Worm (Caenorhabditis elegans): ENCODE data around the gene Y58A7A.1.

Gene Y58A7A.1

DNA sequence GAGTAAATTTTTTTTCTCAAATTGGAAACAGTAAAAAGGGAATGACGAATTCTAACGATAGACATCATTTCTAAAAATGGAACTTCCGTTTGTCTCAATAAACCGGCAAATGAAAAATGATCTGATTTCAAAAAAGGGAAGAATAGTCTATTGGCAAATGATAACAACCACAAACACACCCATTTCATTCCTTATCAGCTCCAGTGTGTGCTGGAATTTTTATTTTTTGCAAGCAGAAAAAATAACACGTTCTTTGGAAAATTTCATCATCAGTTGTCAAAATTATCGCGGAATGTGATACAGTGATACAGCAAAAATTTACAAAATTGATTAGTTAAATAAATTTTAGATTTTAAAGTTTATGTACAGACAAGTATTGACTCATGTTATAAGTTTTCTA, 1.9 kb downstream of the Y58A7A.1 start:
- no peak for TF ChIP-seq unc-62 (GFP tag; optimal IDR thresholded peaks at IDR 0.05)

DNA sequence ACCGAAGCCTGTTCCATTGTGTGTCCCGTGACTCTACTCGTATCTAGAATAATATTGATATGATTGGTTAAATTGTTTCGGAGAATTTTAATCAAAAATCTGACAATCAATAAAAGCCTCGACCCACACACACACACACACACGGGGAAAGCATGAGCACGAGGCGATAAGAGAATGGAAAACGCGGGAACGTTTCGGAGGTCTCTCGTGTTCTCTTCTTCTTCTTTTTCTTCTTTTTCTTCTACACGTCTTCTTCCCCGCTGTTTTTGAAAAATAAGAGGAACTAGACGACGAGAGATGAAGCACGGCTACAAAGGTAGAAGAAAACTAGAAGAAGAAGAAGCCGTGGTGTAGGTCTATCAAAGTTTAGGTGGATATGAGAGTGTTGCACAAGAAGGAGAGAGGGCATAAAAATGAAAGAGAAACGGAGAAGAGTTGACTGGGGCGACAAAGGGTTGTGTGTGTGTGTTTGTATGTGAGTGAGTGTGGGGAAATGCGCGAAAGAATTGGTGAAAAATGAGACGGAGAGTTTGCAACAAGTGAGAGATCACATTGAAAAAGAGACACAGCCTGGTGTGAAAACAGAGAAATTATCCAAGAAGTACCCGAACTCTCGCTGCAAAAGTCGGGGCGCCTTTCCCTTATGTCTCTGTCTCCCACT, 4.4 kb downstream of the Y58A7A.1 start, which contains the start of gene mlk-1:
Gene mlk-1 (minus strand): TSS at position 51 of the 661 bp plus-strand sequence.
- no peak for TF ChIP-seq unc-62 (GFP tag; optimal IDR thresholded peaks at IDR 0.05)

DNA sequence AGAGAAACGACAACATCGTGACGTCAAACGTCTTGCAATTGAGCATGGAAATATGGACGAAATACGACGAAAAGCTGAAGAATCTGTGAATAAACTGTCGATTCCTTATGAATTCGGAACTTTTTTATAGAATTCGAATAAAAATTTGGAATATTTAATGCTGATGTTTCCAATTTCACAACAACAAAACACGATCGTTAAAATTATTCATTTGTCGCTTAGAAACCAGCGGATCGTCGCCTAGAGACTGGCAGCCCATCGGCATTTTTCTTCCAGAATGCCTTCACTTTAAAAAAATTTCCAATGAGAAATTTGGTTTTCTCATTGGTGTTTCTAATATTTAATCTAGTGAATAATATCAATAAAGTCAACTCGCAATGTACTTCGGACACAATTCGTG, 16.0 kb downstream of the Y58A7A.1 start, which contains the start of gene cwp-4:
Gene cwp-4 (plus strand): TSS at position 301 of the 400 bp plus-strand sequence.
- no peak for TF ChIP-seq unc-62 (GFP tag; optimal IDR thresholded peaks at IDR 0.05)

DNA sequence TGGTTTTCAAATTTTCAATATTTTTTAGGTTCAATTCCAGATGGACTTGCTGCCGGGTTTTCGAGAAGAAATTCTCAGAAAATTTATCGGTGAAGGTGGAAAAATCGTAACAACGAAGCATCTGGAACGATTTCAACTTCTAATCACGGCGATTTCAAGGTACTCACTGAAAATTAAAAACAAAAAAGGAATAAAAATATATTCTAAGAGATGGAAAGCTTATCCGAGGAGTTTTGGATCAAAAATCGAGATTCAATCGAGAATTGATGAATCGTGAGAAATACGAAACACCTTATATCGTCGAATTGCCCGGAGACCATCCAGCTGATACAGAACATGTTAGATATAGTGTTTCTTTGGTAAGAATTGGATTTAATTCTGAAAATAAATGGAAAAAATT, 17.1 kb downstream of the Y58A7A.1 start, which contains the start of gene K11D12.12:
Gene K11D12.12 (plus strand): TSS at position 29 of the 400 bp plus-strand sequence.
- no peak for TF ChIP-seq unc-62 (GFP tag; optimal IDR thresholded peaks at IDR 0.05)

DNA sequence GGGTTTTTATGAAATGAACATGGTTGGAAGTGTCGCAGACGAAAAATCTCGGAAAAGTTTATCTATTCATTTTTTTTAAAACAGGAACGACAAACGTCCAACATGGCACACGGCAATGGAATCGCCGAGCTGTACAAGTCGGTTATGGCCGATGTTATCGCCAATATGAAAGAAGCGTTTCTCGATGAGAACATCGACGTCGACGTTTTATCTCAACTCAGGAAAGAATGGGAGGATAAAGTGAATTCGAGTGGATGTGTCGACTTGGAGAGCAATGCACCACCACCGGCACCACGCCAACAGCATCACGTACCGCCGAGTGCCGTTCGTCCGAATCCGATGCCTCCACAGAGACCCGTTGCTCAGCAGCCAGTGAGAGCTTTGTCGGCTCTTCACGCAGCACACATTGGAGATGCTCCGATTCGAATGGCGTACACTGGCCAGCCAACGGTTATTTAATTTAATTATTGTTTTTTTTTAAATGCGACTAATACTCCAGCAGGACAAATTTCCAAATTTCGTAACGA, 19.2 kb downstream of the Y58A7A.1 start:
- no peak for TF ChIP-seq unc-62 (GFP tag; optimal IDR thresholded peaks at IDR 0.05)

DNA sequence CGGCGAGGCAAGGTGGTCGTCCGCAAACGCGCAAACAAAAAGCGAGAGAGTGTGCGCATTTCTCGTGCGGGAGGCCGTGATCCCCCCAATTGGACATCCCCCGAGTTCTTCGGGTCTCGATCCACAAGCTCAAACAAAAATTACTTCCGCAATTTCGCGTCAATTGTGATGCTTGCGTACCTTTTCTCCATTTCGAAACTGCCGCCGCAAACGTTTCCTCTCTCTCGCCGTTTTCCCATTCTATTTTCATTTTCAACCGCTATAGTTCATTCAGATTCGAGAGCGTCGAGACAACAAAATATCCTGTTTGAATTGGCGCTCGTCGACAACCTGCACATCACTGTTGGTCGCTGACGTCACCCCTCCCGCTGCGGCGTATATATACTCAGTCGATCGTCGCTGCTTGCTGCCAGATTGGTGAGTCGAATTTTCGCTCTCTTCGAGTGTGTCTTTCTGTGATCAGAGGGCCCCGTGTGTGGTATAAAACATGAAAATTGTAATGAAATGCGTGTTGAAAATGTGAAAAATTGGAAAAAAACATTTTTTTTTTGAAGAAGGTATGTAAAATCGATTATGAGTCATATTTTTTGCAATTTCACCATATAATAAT, 19.9 kb downstream of the Y58A7A.1 start, which contains the start of the genes pqn-51 and K11D12.14:
Gene pqn-51 (plus strand): TSS at position 275 of the 610 bp plus-strand sequence.
Gene K11D12.14 (plus strand): TSS at position 304 of the 610 bp plus-strand sequence.
- TF ChIP-seq unc-62 (GFP tag; optimal IDR thresholded peaks at IDR 0.05): no peak

DNA sequence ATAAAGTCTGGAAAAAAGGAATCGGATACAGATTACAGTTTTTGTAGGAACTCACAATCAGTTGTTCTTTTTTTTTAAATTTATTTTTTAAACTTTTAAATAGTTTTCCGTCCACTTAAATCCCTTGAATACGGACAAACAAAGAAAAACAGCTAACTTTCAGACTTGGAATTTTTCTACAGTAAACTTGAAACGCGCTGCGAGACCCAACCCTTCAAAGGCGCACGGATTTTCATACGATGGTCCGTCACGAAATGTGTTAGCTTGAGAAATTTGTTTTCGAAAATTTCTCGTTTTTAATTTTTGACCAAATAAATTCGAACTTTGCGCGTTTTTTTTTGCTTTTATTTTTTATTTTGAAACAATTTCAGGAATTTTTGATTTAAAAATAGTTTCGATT, 22.8 kb downstream of the Y58A7A.1 start:
- no peak for TF ChIP-seq unc-62 (GFP tag; optimal IDR thresholded peaks at IDR 0.05)

DNA sequence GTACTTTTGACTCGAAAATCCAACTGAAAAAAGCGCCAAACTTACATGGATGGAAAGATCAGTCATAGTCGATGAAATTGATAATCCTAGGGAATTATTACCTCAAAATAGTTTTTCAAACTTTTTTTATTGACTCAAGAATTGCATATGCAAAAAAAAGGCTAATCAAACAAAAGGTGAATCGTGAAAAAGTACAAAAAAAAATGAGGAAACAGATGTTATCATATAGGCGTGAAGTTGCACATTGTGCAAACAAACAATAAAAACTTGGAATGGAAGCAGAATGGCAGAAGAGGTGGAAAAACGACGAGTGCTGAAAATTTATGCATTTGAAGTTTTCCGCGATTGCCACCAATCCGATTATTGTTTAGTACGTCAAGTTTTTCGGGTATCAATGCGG, 23.2 kb downstream of the Y58A7A.1 start, which contains the start of gene exc-14:
Gene exc-14 (minus strand): TSS at position 101 of the 400 bp plus-strand sequence.
- TF ChIP-seq unc-62 (GFP tag; optimal IDR thresholded peaks at IDR 0.05): no peak

DNA sequence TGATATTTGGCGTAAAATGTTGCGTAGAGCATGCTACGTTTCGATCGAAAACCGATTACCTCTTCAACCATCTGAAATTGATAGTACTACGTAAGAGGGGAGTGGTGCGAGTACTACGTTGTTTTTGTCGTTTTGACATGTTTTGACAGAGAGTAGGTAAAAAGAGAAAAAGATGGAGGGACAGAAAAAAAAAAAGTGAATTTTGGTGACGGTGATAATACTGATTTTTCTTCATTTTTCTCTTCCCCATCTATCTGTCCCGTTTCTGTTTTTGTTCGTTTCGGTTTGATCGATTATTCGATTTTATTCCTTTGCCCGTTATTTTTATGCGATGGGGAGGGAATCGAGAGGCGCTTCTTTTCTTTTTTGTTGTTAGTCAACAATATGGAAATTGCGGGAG, 28.4 kb downstream of the Y58A7A.1 start, which contains the start of gene K11D12.8:
Gene K11D12.8 (minus strand): TSS at position 77 of the 400 bp plus-strand sequence.
- no peak for TF ChIP-seq unc-62 (GFP tag; optimal IDR thresholded peaks at IDR 0.05)

DNA sequence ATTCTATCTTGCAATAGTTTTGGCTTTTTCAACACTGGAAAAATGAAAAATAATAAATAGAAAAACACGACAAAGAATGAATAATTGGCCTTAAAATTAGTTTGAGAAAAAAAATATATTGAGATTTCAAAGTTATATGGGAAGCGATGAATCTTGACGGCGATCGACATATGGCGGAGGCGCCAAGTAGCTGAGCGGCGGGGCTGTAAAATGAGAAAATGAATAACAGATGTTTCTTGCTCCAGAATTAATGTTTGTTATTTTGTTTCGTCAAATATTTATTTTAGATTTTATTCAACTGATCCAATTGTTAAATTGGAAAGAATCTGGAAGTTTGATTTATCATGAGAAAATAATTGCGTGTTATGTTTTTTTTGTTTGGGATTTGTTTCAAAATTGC, 29.8 kb downstream of the Y58A7A.1 start, which contains the start of gene K11D12.11:
Gene K11D12.11 (minus strand): TSS at position 42 of the 400 bp plus-strand sequence.
- no peak for TF ChIP-seq unc-62 (GFP tag; optimal IDR thresholded peaks at IDR 0.05)

DNA sequence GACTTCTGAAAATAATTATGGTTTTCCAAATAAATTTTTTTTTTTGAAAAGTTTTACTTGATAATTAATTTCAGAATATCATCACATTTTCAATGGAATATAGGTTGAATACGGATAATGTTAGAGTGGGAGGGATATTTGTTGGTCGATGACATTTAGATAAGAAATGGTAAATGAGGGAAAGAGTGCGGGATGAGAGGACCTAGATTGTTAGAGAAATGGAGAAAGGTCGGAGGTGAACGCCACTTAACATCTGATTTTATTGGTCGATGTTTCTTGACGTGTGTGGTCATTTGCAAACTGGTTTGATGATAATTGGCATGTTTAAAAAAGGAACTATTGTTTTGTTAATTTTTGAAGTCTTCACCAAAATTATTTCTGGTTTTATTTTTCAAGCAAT, 30.9 kb downstream of the Y58A7A.1 start:
- TF ChIP-seq unc-62 (GFP tag; optimal IDR thresholded peaks at IDR 0.05): no peak

DNA sequence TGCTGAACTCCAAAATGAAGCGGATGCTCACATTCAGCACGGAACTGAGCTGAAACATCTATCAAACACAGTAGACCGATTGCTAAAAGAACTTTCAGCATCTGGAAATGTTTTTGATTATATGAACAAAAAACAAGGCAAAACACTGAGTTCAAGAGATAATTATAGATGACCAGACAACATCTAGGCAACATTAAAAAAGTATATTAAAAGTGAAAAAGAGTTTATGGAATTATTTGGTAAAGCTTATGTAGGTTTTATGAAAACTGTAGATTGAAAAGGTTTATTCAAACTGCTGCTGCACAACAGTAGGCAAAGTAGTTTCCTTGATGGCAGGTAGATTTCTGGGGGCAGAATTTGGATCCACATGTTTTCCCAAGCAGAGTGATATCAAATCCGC, 33.0 kb downstream of the Y58A7A.1 start, which contains the start of gene K11D12.7:
Gene K11D12.7 (minus strand): TSS at position 101 of the 400 bp plus-strand sequence.
- no peak for TF ChIP-seq unc-62 (GFP tag; optimal IDR thresholded peaks at IDR 0.05)

DNA sequence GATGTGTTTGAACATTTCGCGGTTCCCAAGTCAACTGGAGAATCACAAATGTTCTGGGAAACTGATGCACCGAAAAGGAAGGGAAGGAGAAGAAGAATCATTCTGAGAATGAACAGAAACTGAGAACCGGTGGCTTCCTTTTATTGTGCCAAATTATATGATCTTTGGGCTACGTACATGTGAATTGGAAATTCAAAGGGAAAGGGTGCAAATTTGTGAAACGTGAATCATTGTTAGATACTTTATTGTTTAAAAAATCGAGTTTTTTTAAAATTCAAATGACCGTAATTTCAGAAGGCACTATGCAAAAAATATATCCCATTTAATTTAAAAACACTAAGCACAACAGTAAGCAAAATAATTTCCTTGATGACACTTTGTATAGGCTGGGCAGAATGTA, 34.3 kb downstream of the Y58A7A.1 start, which contains the start of gene K11D12.6:
Gene K11D12.6 (minus strand): TSS at position 101 of the 400 bp plus-strand sequence.
- TF ChIP-seq unc-62 (GFP tag; optimal IDR thresholded peaks at IDR 0.05): no peak

DNA sequence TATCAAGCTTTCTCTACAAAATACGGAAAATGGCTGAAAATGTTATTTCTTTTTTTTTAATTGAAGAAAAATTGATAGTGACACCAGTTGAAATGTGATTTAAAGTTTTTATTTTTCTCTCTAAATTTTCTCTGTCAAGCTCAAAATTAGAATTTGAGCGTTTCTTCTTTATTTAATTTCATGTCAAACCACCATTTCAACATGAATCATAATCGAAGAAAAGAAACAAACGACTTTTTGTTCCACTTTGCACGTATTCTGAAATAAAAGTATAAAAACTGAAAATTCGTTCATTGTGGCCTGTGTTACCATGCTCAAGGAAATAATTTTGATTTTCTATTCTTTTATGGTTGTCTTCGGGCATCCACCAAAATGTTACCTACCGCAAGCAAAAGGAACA, 36.2 kb downstream of the Y58A7A.1 start, which contains the start of gene K11D12.13:
Gene K11D12.13 (plus strand): TSS at position 301 of the 400 bp plus-strand sequence.
- TF ChIP-seq unc-62 (GFP tag; optimal IDR thresholded peaks at IDR 0.05): no peak

DNA sequence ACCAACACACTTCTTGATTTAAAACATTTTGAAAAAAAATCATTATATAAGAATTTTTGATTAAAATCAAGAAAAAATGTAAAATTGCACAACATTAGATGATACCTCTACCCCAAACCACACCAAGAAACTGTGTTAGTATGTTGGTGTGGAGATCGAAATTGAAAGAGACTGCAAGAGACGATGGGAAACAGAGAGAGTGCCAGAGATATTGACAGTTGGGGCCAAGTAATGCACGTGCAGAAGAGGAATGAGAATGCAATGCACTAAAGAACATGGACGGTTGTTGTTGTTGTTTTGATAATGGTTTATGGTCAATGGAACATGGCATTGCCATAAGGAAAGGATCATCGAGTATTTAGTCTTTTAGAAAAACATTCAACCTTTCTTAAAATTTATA, 37.2 kb downstream of the Y58A7A.1 start:
- TF ChIP-seq unc-62 (GFP tag; optimal IDR thresholded peaks at IDR 0.05): no peak

DNA sequence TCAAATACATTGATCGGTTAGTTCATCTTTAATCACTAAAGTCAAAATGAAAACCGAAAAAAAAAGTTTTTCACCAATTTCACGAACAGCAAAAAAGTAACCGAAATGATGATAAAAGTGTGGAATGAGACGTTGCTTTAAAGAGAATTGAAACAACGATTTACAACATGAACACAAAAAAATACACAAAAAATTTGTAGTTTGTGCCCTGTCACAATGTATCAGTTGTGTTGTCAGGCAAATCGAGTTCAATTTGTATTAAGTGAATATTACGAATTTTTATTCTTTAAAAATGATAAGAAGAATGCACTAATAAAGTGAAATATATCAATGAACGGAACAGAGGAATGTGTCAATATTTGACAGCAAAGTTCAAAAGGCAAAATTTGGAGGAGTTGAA, 37.6 kb downstream of the Y58A7A.1 start:
- no peak for TF ChIP-seq unc-62 (GFP tag; optimal IDR thresholded peaks at IDR 0.05)

Data from whole organism, dauer.